Fruit fly (Drosophila melanogaster): ENCODE results near the gene tant.

The tant gene

dm6 chr3L:6082561-6082960, 27.6 kb downstream of the tant start, which contains the start of gene CG13293 (continued):
- TF ChIP-seq CG31365 (tag; optimal IDR thresholded peaks at IDR 0.05) (no peak), salm (tag; optimal IDR thresholded peaks at IDR 0.05) (no peak), shn (GFP tag; optimal IDR thresholded peaks at IDR 0.05) (no peak), CG5953 (GFP tag; IDR thresholded peaks at IDR 0.05) (no peak), NC2β (GFP tag; optimal IDR thresholded peaks at IDR 0.05) (no peak), rib (GFP tag; IDR thresholded peaks at IDR 0.05) (no peak), CG11247 (GFP tag; IDR thresholded peaks at IDR 0.05) (no peak), CG17912 (GFP tag; optimal IDR thresholded peaks at IDR 0.05) (no peak), CG3847 (GFP tag; IDR thresholded peaks at IDR 0.05) (no peak), run (tag; optimal IDR thresholded peaks at IDR 0.05) (no peak), disco-r (GFP tag; optimal IDR thresholded peaks at IDR 0.05) (no peak), grau (tag; optimal IDR thresholded peaks at IDR 0.05) (no peak), CG10209 (GFP tag; optimal IDR thresholded peaks at IDR 0.05) (no peak), CG3163 (GFP tag; optimal IDR thresholded peaks at IDR 0.05) (no peak), Hr39 (optimal IDR thresholded peaks at IDR 0.05) (no peak), eyg (GFP tag; optimal IDR thresholded peaks at IDR 0.05) (no peak), bowl (GFP tag; IDR thresholded peaks at IDR 0.05) (no peak), CG18011 (GFP tag; optimal IDR thresholded peaks at IDR 0.05) (no peak), ranshi (GFP tag; IDR thresholded peaks at IDR 0.05) (no peak), sob (GFP tag; IDR thresholded peaks at IDR 0.05) (no peak), CG7745 (tag; optimal IDR thresholded peaks at IDR 0.05) (no peak), HLHmδ (GFP tag; optimal IDR thresholded peaks at IDR 0.05) (peak; percentile 25), CG17829 (tag; optimal IDR thresholded peaks at IDR 0.05) (peak; percentile 5), Pdp1 (GFP tag; optimal IDR thresholded peaks at IDR 0.05) (no peak), nom (GFP tag; optimal IDR thresholded peaks at IDR 0.05) (no peak), Bgb (GFP tag; IDR thresholded peaks at IDR 0.05; ENCODE audit: partially characterized antibody) (no peak)

- no peak for TF ChIP-seq peb (GFP tag; IDR thresholded peaks at IDR 0.05)
- no peak for TF ChIP-seq BEAF-32 (GFP tag; optimal IDR thresholded peaks at IDR 0.05)
- 0 out of 2 replicates have a peak, but pooled peaks have one; percentile 12 for TF ChIP-seq Ptx1 (GFP tag; IDR thresholded peaks at IDR 0.05)
- TF ChIP-seq cato (GFP tag; optimal IDR thresholded peaks at IDR 0.05; ENCODE audit: borderline replicate concordance), result no peak
- no peak for TF ChIP-seq CG13287 (GFP tag; IDR thresholded peaks at IDR 0.05; ENCODE audit: partially characterized antibody)
- no peak for TF ChIP-seq tx (GFP tag; optimal IDR thresholded peaks at IDR 0.05)
- no peak for TF ChIP-seq phol (tag; optimal IDR thresholded peaks at IDR 0.05)
- TF ChIP-seq danr (GFP tag; IDR thresholded peaks at IDR 0.05), result no peak
- no peak for TF ChIP-seq PHDP (tag; optimal IDR thresholded peaks at IDR 0.05)
- no peak for TF ChIP-seq onecut (GFP tag; IDR thresholded peaks at IDR 0.05)
- peak; percentile 54; the same call in 1 of the 2 replicates for TF ChIP-seq Drgx (GFP tag; IDR thresholded peaks at IDR 0.05)
- TF ChIP-seq Fer2 (tag; optimal IDR thresholded peaks at IDR 0.05), result no peak
- TF ChIP-seq CG8290 (GFP tag; optimal IDR thresholded peaks at IDR 0.05), result no peak
- TF ChIP-seq CG8290 (tag; optimal IDR thresholded peaks at IDR 0.05), result no peak
- TF ChIP-seq CG6683 (GFP tag; optimal IDR thresholded peaks at IDR 0.05), result no peak
- no peak for TF ChIP-seq en (GFP tag; optimal IDR thresholded peaks at IDR 0.05)
- no peak for TF ChIP-seq CTCF (GFP tag; optimal IDR thresholded peaks at IDR 0.05)
- TF ChIP-seq ftz-f1 (GFP tag; optimal IDR thresholded peaks at IDR 0.05), result no peak
- peak; percentile 45 for TF ChIP-seq gem (tag; optimal IDR thresholded peaks at IDR 0.05)
- TF ChIP-seq CG9609 (GFP tag; optimal IDR thresholded peaks at IDR 0.05), result no peak
- TF ChIP-seq zf30C (GFP tag; optimal IDR thresholded peaks at IDR 0.05), result no peak
- 0 out of 2 replicates have a peak, but pooled peaks have one; percentile 1 for TF ChIP-seq slbo (GFP tag; IDR thresholded peaks at IDR 0.05)
- TF ChIP-seq CG11504 (tag; optimal IDR thresholded peaks at IDR 0.05), result peak; percentile 27
- no peak for TF ChIP-seq Elba2 (GFP tag; optimal IDR thresholded peaks at IDR 0.05)
- no peak for TF ChIP-seq zen (tag; optimal IDR thresholded peaks at IDR 0.05)
- TF ChIP-seq pzg (GFP tag; optimal IDR thresholded peaks at IDR 0.05), result no peak
- no peak for TF ChIP-seq da (GFP tag; optimal IDR thresholded peaks at IDR 0.05)
- TF ChIP-seq CG4730 (GFP tag; IDR thresholded peaks at IDR 0.05), result no peak
These were observed 29.5 kb downstream of the tant start for dm6 chr3L:6084446-6084845.

All from whole organism, embryonic.